Worm (Caenorhabditis elegans): ENCODE results near the gene npr-38.

The npr-38 gene

ce11 chrX:6274270-6274669 is 37.2 kb upstream of the npr-38 start:
- TF ChIP-seq hlh-30 (tag; optimal IDR thresholded peaks at IDR 0.05; ENCODE audit: insufficient read depth) (no peak), zip-5 (tag; optimal IDR thresholded peaks at IDR 0.05) (no peak), pros-1 (tag; optimal IDR thresholded peaks at IDR 0.05) (no peak), dve-1 (tag; optimal IDR thresholded peaks at IDR 0.05) (no peak), sox-4 (tag; optimal IDR thresholded peaks at IDR 0.05) (no peak), pha-2 (tag; optimal IDR thresholded peaks at IDR 0.05) (no peak), eyg-1 (tag; optimal IDR thresholded peaks at IDR 0.05) (no peak), unc-86 (tag; optimal IDR thresholded peaks at IDR 0.05) (no peak), rnt-1 (tag; optimal IDR thresholded peaks at IDR 0.05) (no peak), ama-1 (optimal IDR thresholded peaks at IDR 0.05) (no peak)

- TF ChIP-seq pag-3 (tag; optimal IDR thresholded peaks at IDR 0.05; ENCODE audit: borderline replicate concordance) (no peak), nfya-1 (tag; optimal IDR thresholded peaks at IDR 0.05) (no peak), ceh-45 (GFP tag; IDR thresholded peaks at IDR 0.05) (no peak), ceh-19 (GFP tag; optimal IDR thresholded peaks at IDR 0.05) (no peak)
Measured at ce11 chrX:6275343-6275742, 36.1 kb upstream of the npr-38 start.

DNA sequence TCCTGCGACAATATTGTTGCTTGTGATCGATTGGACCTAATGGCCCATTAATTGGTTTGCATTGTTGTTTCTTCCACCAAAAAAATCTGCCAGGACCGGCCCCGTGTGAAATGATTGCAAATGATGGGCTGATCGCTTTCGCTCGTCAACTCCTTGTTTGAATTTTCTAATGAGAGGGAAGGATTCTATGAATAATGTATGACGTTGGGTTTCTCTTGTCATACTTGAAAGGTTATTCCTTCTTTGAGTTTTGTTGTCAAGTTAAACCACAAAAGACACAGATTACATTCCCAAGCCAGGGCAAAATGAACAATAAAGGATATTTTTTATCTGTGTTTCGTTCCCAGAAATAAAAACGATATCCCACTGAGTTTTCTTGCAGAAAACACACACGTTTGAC is 34.8 kb upstream of the npr-38 start:
- no peak for TF ChIP-seq ahr-1 (tag; optimal IDR thresholded peaks at IDR 0.05)
- TF ChIP-seq pag-3 (tag; optimal IDR thresholded peaks at IDR 0.05; ENCODE audit: borderline replicate concordance): no peak
- no peak for TF ChIP-seq hlh-15 (tag; optimal IDR thresholded peaks at IDR 0.05)
- no peak for TF ChIP-seq ceh-22 (tag; optimal IDR thresholded peaks at IDR 0.05)
- no peak for TF ChIP-seq ceh-14 (tag; optimal IDR thresholded peaks at IDR 0.05)
- no peak for TF ChIP-seq ceh-48 (tag; optimal IDR thresholded peaks at IDR 0.05)
- no peak for TF ChIP-seq zip-5 (tag; optimal IDR thresholded peaks at IDR 0.05)
- no peak for TF ChIP-seq ama-1 (optimal IDR thresholded peaks at IDR 0.05)
- no peak for TF ChIP-seq unc-55 (GFP tag; optimal IDR thresholded peaks at IDR 0.05)
- TF ChIP-seq K02D7.2 (tag; optimal IDR thresholded peaks at IDR 0.05): no peak
- no peak for TF ChIP-seq sox-4 (tag; optimal IDR thresholded peaks at IDR 0.05)

- no peak for TF ChIP-seq fkh-6 (tag; optimal IDR thresholded peaks at IDR 0.05)
- TF ChIP-seq ama-1 (optimal IDR thresholded peaks at IDR 0.05): no peak
- TF ChIP-seq sox-2 (GFP tag; IDR thresholded peaks at IDR 0.05): no peak
- no peak for TF ChIP-seq pag-3 (tag; optimal IDR thresholded peaks at IDR 0.05; ENCODE audit: borderline replicate concordance)
- no peak for TF ChIP-seq pha-2 (tag; optimal IDR thresholded peaks at IDR 0.05)
- no peak for TF ChIP-seq ref-2 (tag; optimal IDR thresholded peaks at IDR 0.05)
Measured at ce11 chrX:6277252-6277651, 34.2 kb upstream of the npr-38 start.

ce11 chrX:6278296-6278695 is 33.2 kb upstream of the npr-38 start:
- TF ChIP-seq elt-4 (tag; optimal IDR thresholded peaks at IDR 0.05) (no peak), ttx-3 (tag; optimal IDR thresholded peaks at IDR 0.05) (no peak), pag-3 (tag; optimal IDR thresholded peaks at IDR 0.05; ENCODE audit: borderline replicate concordance) (no peak), sox-2 (GFP tag; IDR thresholded peaks at IDR 0.05) (no peak), npax-4 (tag; optimal IDR thresholded peaks at IDR 0.05) (no peak), sox-4 (tag; optimal IDR thresholded peaks at IDR 0.05) (no peak), ceh-14 (tag; optimal IDR thresholded peaks at IDR 0.05) (no peak), dve-1 (tag; optimal IDR thresholded peaks at IDR 0.05) (no peak), unc-86 (tag; optimal IDR thresholded peaks at IDR 0.05) (no peak), pat-9 (tag; optimal IDR thresholded peaks at IDR 0.05) (no peak), che-1 (tag; optimal IDR thresholded peaks at IDR 0.05) (no peak), rnt-1 (tag; optimal IDR thresholded peaks at IDR 0.05) (no peak)

DNA sequence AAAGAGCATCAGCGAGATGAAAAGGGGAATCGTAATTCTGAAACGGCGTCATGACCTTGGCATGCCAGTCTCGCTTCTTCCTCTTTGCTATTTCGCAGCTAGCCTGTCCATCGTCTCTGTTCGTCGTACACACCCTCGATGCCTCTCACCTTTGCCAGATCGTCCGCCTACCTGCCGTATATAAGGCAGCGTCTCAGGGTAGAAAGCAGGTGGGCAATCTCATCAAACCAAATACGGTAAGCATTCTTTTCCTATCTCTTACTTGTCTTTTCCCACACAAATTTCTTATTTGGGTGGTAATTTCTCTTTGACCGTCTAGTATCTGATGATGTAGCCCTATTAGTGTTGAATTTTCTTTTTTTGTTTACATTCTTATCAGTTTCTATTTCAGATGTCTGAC is 31.9 kb upstream of the npr-38 start, which contains the start of gene col-166:
Gene col-166 (plus strand): TSS at position 392 of the 400 bp plus-strand sequence.
- TF ChIP-seq mec-3 (tag; optimal IDR thresholded peaks at IDR 0.05; ENCODE audit: borderline replicate concordance) (no peak), ahr-1 (tag; optimal IDR thresholded peaks at IDR 0.05) (no peak), gmeb-2 (tag; optimal IDR thresholded peaks at IDR 0.05) (no peak), K02D7.2 (tag; optimal IDR thresholded peaks at IDR 0.05) (no peak), odd-2 (tag; optimal IDR thresholded peaks at IDR 0.05) (no peak), hlh-6 (tag; optimal IDR thresholded peaks at IDR 0.05) (no peak), hlh-8 (tag; optimal IDR thresholded peaks at IDR 0.05) (no peak), sdc-2 (tag; optimal IDR thresholded peaks at IDR 0.05) (no peak), lin-11 (tag; optimal IDR thresholded peaks at IDR 0.05) (no peak), unc-3 (GFP tag; conservative IDR thresholded peaks at IDR 0.05) (no peak), unc-3 (tag; optimal IDR thresholded peaks at IDR 0.05) (no peak), fax-1 (tag; optimal IDR thresholded peaks at IDR 0.05) (no peak), hlh-15 (tag; optimal IDR thresholded peaks at IDR 0.05) (no peak), sox-4 (tag; optimal IDR thresholded peaks at IDR 0.05) (no peak), T23F11.4 (GFP tag; optimal IDR thresholded peaks at IDR 0.05) (no peak), pha-2 (tag; optimal IDR thresholded peaks at IDR 0.05) (no peak), pag-3 (tag; optimal IDR thresholded peaks at IDR 0.05; ENCODE audit: borderline replicate concordance) (no peak), pax-1 (tag; optimal IDR thresholded peaks at IDR 0.05) (no peak), ama-1 (optimal IDR thresholded peaks at IDR 0.05) (no peak), fkh-6 (tag; optimal IDR thresholded peaks at IDR 0.05) (no peak), ceh-18 (tag; optimal IDR thresholded peaks at IDR 0.05) (no peak)
